Worm (Caenorhabditis elegans) whole organism, L4 larva: Measurements from ENCODE around the gene rap-1.

Experiments
- D1046.2 ChIP-seq: fragments of 200-800 bp; sonication (Bioruptor generic); IDR thresholded peaks from 2 replicates; pipeline ENCODE4 v1.3.6; 2022; ENCODE audit warnings: missing genetic modification characterization, missing compliant biosample characterization
- F10B5.3 ChIP-seq: sonication (generic microtip); optimal IDR thresholded peaks from 2 replicates; lab custom pipeline; 2016; ENCODE audit warnings: mild to moderate bottlenecking, missing genetic modification characterization, missing compliant biosample characterization
- F26F4.8 ChIP-seq: fragments of 200-800 bp; sonication (Bioruptor generic); conservative IDR thresholded peaks from 2 replicates; pipeline ENCODE4 v1.3.6; 2022; ENCODE audit warnings: missing genetic modification characterization, missing compliant biosample characterization
- F37D6.2 ChIP-seq: sonication (generic microtip); optimal IDR thresholded peaks from 2 replicates; lab custom pipeline; 2016; ENCODE audit warnings: mild to moderate bottlenecking, missing genetic modification characterization, missing compliant biosample characterization
- F44E2.7 ChIP-seq: fragments of 200-800 bp; sonication (Bioruptor generic); IDR thresholded peaks from 2 replicates; pipeline ENCODE4 v2.1.2; 2022; ENCODE audit warnings: missing genetic modification characterization, missing compliant biosample characterization
- T20F7.1 ChIP-seq: fragments of 200-800 bp; sonication (Bioruptor generic); optimal IDR thresholded peaks from 2 replicates; lab custom pipeline; 2018; ENCODE audit warnings: mild to moderate bottlenecking, missing genetic modification characterization, missing compliant biosample characterization
- T26A8.4 ChIP-seq: fragments of 200-800 bp; sonication (Bioruptor generic); IDR thresholded peaks from 2 replicates; pipeline ENCODE4 v1.3.6; 2022; ENCODE audit warnings: missing genetic modification characterization, missing compliant biosample characterization
- Y75B8A.6 ChIP-seq: fragments of 200-800 bp; sonication (Bioruptor generic); IDR thresholded peaks from 2 replicates; pipeline ENCODE4 v1.3.6; 2022; ENCODE audit warnings: missing genetic modification reagents, missing genetic modification characterization, missing compliant biosample characterization
- ZK546.5 ChIP-seq, 2 experiments: sonication (generic microtip); optimal IDR thresholded peaks; 2 replicates each; lab custom pipeline; 2017; ENCODE audit warnings: missing biosample characterization in 2 of 2, missing genetic modification characterization in 2 of 2
- aha-1 ChIP-seq: fragments of 150-350 bp; peaks from one replicate; lab custom pipeline; 2014; ENCODE audit warnings: missing biosample characterization, missing genetic modification characterization
- ama-1 ChIP-seq: fragments of 150-350 bp; optimal IDR thresholded peaks from 2 replicates; lab custom pipeline; 2014; ENCODE audit warnings: inconsistent platforms, mixed read lengths
- attf-4 ChIP-seq: sonication (generic microtip); optimal IDR thresholded peaks from 3 replicates; lab custom pipeline; 2017; ENCODE audit warnings: missing biosample characterization, missing genetic modification characterization
- ceh-44 ChIP-seq: fragments of 200-800 bp; sonication (Bioruptor generic); IDR thresholded peaks from 2 replicates; pipeline ENCODE4 v1.3.6; 2022; ENCODE audit warnings: missing genetic modification reagents, missing genetic modification characterization, missing compliant biosample characterization
- ceh-82 ChIP-seq: sonication (generic microtip); optimal IDR thresholded peaks from 2 replicates; lab custom pipeline; 2017; ENCODE audit warnings: missing biosample characterization, missing genetic modification characterization
- cey-2 ChIP-seq: sonication (generic microtip); optimal IDR thresholded peaks from 3 replicates; lab custom pipeline; 2017; ENCODE audit warnings: missing genetic modification characterization, mild to moderate bottlenecking, missing compliant biosample characterization, antibody characterized with exemption, borderline replicate concordance; ENCODE audit not compliant: insufficient read depth
- daf-16 ChIP-seq, 3 experiments: sonication (generic microtip); optimal IDR thresholded peaks; 2 replicates each; lab custom pipeline; 2016 to 2017; ENCODE audit warnings: missing genetic modification characterization in 3 of 3, missing genetic modification reagents in 3 of 3, mild to moderate bottlenecking in 2 of 3, missing compliant biosample characterization in 2 of 3, missing biosample characterization in 1 of 3, moderate library complexity in 1 of 3
- daf-8 ChIP-seq: fragments of 200-800 bp; sonication (Bioruptor generic); IDR thresholded peaks from 2 replicates; pipeline ENCODE4 v1.3.6; 2022; ENCODE audit warnings: missing genetic modification characterization, missing compliant biosample characterization
- dmd-6 ChIP-seq: fragments of 200-800 bp; sonication (Bioruptor generic); IDR thresholded peaks from 2 replicates; pipeline ENCODE4 v1.3.6; 2022; ENCODE audit warnings: missing genetic modification reagents, missing genetic modification characterization, missing compliant biosample characterization
- dmd-9 ChIP-seq: fragments of 200-800 bp; sonication (Bioruptor generic); IDR thresholded peaks from 2 replicates; pipeline ENCODE4 v1.3.6; 2022; ENCODE audit warnings: missing genetic modification reagents, missing genetic modification characterization, missing compliant biosample characterization
- egl-43 ChIP-seq: fragments of 200-800 bp; sonication (Bioruptor generic); IDR thresholded peaks from 2 replicates; pipeline ENCODE4 v1.3.6; 2022; ENCODE audit warnings: missing genetic modification reagents, missing genetic modification characterization, missing compliant biosample characterization
- fkh-10 ChIP-seq: fragments of 150-350 bp; optimal IDR thresholded peaks from 2 replicates; lab custom pipeline; 2014; ENCODE audit warnings: missing biosample characterization, missing genetic modification reagents, missing genetic modification characterization
- gei-8 ChIP-seq: fragments of 200-800 bp; sonication (Bioruptor generic); optimal IDR thresholded peaks from 2 replicates; lab custom pipeline; 2018; ENCODE audit warnings: mild to moderate bottlenecking, missing genetic modification characterization, missing compliant biosample characterization
- hlh-11 ChIP-seq: fragments of 200-800 bp; sonication (Bioruptor generic); optimal IDR thresholded peaks from 2 replicates; lab custom pipeline; 2018; ENCODE audit warnings: mild to moderate bottlenecking, missing genetic modification characterization, missing compliant biosample characterization
- hmg-1.1 ChIP-seq: fragments of 200-800 bp; sonication (Bioruptor generic); IDR thresholded peaks from 2 replicates; pipeline ENCODE4 v1.3.6; 2022; ENCODE audit warnings: missing genetic modification reagents, missing genetic modification characterization, missing compliant biosample characterization
- jun-1 ChIP-seq: fragments of 150-350 bp; optimal IDR thresholded peaks from 2 replicates; lab custom pipeline; 2014; ENCODE audit warnings: missing biosample characterization, missing genetic modification reagents, missing genetic modification characterization
- lin-15B ChIP-seq: fragments of 150-350 bp; sonication (generic microtip); optimal IDR thresholded peaks from 3 replicates; lab custom pipeline; 2014; ENCODE audit warnings: missing biosample characterization, missing genetic modification characterization
- lin-38 ChIP-seq: fragments of 200-800 bp; sonication (Bioruptor generic); IDR thresholded peaks from 2 replicates; pipeline ENCODE4 v1.3.6; 2022; ENCODE audit warnings: missing genetic modification reagents, missing genetic modification characterization, missing compliant biosample characterization
- mdl-1 ChIP-seq, 2 experiments: fragments of 150-350 bp in 1 of 2; sonication (generic microtip) in 1 of 2; optimal IDR thresholded peaks; 2 replicates each; lab custom pipeline; 2014 to 2017; ENCODE audit warnings: missing biosample characterization in 2 of 2, missing genetic modification characterization in 2 of 2
- mdt-29 ChIP-seq: fragments of 200-800 bp; sonication (Bioruptor generic); IDR thresholded peaks from 2 replicates; pipeline ENCODE4 v1.3.6; 2022; ENCODE audit warnings: missing genetic modification reagents, missing genetic modification characterization, missing compliant biosample characterization
- mep-1 ChIP-seq: fragments of 150-350 bp; sonication (generic microtip); optimal IDR thresholded peaks from 3 replicates; lab custom pipeline; 2014; ENCODE audit warnings: missing biosample characterization, missing genetic modification characterization
- mxl-2 ChIP-seq: fragments of 200-800 bp; sonication (Bioruptor generic); conservative IDR thresholded peaks from 2 replicates; pipeline ENCODE4 v1.3.6; 2022; ENCODE audit warnings: missing genetic modification reagents, missing genetic modification characterization, missing compliant biosample characterization
- mxl-3 ChIP-seq: fragments of 200-800 bp; sonication (Bioruptor generic); optimal IDR thresholded peaks from 2 replicates; lab custom pipeline; 2018; ENCODE audit warnings: mild to moderate bottlenecking, missing genetic modification characterization, missing compliant biosample characterization
- nhr-102 ChIP-seq: sonication (generic microtip); optimal IDR thresholded peaks from 2 replicates; lab custom pipeline; 2016; ENCODE audit warnings: mild to moderate bottlenecking, missing genetic modification characterization, moderate library complexity, missing compliant biosample characterization
- nhr-111 ChIP-seq: fragments of 200-800 bp; sonication (Bioruptor generic); optimal IDR thresholded peaks from 2 replicates; lab custom pipeline; 2018; ENCODE audit warnings: mild to moderate bottlenecking, missing genetic modification characterization, missing compliant biosample characterization
- nhr-237 ChIP-seq: sonication (generic microtip); optimal IDR thresholded peaks from 2 replicates; lab custom pipeline; 2017; ENCODE audit warnings: missing biosample characterization, missing genetic modification characterization
- nhr-28 ChIP-seq: fragments of 150-350 bp; optimal IDR thresholded peaks from 2 replicates; lab custom pipeline; 2014; ENCODE audit warnings: missing biosample characterization, missing genetic modification characterization
- nhr-42 ChIP-seq: fragments of 200-800 bp; sonication (Bioruptor generic); IDR thresholded peaks from 2 replicates; pipeline ENCODE4 v1.3.6; 2022; ENCODE audit warnings: missing genetic modification characterization, missing compliant biosample characterization
- nhr-76 ChIP-seq: fragments of 150-350 bp; optimal IDR thresholded peaks from 2 replicates; lab custom pipeline; 2014; ENCODE audit warnings: missing biosample characterization, missing genetic modification characterization
- nhr-77 ChIP-seq: fragments of 150-350 bp; optimal IDR thresholded peaks from 2 replicates; lab custom pipeline; 2014; ENCODE audit warnings: missing biosample characterization, missing genetic modification characterization
- php-3 ChIP-seq: fragments of 200-800 bp; sonication (Bioruptor generic); IDR thresholded peaks from 2 replicates; pipeline ENCODE4 v1.3.6; 2022; ENCODE audit warnings: missing genetic modification reagents, missing genetic modification characterization, missing compliant biosample characterization
- spr-1 ChIP-seq: sonication (generic microtip); optimal IDR thresholded peaks from 2 replicates; lab custom pipeline; 2016; ENCODE audit warnings: mild to moderate bottlenecking, missing genetic modification characterization, missing compliant biosample characterization
- unc-130 ChIP-seq: sonication (generic microtip); optimal IDR thresholded peaks from 2 replicates; lab custom pipeline; 2016; ENCODE audit warnings: missing genetic modification reagents, missing genetic modification characterization, missing compliant biosample characterization
- unc-62 ChIP-seq, 3 experiments: fragments of 150-350 bp in 1 of 3; sonication (generic microtip); optimal IDR thresholded peaks in 2 of 3; peaks in 1 of 3; 1 replicate in 1 of 3; 2 replicates in 2 of 3; lab custom pipeline; 2014 to 2017; ENCODE audit warnings: missing biosample characterization in 3 of 3, missing genetic modification characterization in 3 of 3, missing genetic modification reagents in 3 of 3, missing genotype in 1 of 3
- vab-7 ChIP-seq: fragments of 200-800 bp; sonication (Bioruptor generic); IDR thresholded peaks from 2 replicates; pipeline ENCODE4 v1.3.6; 2022; ENCODE audit warnings: missing genetic modification reagents, missing genetic modification characterization, missing compliant biosample characterization
- zfp-2 ChIP-seq: sonication (generic microtip); optimal IDR thresholded peaks from 2 replicates; lab custom pipeline; 2016; ENCODE audit warnings: mild to moderate bottlenecking, missing genetic modification characterization, missing compliant biosample characterization
- zip-2 ChIP-seq: fragments of 150-350 bp; optimal IDR thresholded peaks from 2 replicates; lab custom pipeline; 2014; ENCODE audit warnings: missing biosample characterization, missing genetic modification characterization
- ztf-11 ChIP-seq: fragments of 150-350 bp; optimal IDR thresholded peaks from 2 replicates; lab custom pipeline; 2014; ENCODE audit warnings: missing biosample characterization, missing genetic modification characterization
- ztf-7 ChIP-seq: fragments of 150-350 bp; optimal IDR thresholded peaks from 2 replicates; lab custom pipeline; 2014; ENCODE audit warnings: missing biosample characterization, missing genetic modification characterization

The rap-1 gene

DNA sequence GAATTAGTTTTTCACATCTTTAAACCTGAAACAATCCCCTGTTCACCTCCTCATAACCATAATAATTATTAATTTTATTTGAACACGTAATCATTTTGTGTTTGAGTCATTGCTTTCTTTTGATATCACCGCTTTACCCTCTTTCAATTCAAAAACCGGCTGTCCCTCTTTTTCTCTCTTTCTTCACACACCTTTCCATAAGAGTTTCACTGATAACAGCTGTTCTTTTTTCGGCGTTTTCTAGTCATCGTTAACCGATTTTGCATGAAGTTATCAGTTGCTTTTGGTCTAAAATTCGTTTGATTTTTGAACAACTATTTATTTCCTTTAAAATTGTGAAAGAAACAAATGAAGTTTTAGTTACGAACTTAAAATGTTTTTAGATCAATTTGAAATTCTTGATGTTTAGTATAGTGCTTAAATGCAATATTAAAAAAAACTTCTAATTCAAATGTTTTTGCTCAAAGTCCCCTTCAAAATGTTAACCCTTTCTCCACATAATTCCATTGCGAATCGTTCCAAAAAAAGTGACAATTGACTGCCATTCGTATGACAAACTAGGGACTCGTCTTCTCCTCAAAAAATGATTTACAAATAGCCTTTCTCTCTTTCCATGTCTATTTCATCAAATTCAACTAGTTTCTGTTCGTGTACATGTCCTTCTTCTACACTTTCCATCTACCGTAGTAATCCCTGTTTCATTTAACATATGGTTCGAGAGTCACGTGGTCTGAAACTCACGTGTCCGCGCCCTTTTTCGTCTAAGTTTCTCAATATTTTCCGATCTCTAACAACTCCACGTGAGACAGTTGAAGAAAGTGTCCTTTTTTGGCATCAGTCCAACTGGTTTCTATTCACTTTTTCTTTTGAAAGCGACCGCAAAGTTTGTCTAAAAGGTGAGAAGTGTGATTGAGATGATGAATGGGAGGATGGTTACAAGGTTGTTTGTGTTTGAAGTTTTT lies 30.7 kb upstream of the rap-1 start (continued):
- peak; percentile 60 for TF ChIP-seq T20F7.1 (GFP tag; lab: Kevin White, UChicago)
- TF ChIP-seq zfp-2 (tag; lab: Kevin White, UChicago) = no peak
- no peak for TF ChIP-seq daf-8 (GFP tag; lab: Robert Waterston, UW)
- TF ChIP-seq hmg-1.1 (GFP tag; lab: Robert Waterston, UW) = peak; percentile 45; the same call in 1 of the 2 replicates
- TF ChIP-seq nhr-76 (tag; lab: Kevin White, UChicago) = peak; percentile 15
- TF ChIP-seq ZK546.5 (tag; optimal IDR thresholded peaks at IDR 0.05; lab: Kevin White, UChicago) = no peak
- no peak for TF ChIP-seq daf-16 (GFP tag; optimal IDR thresholded peaks at IDR 0.05; lab: Kevin White, UChicago)
- no peak for TF ChIP-seq daf-16 (tag; optimal IDR thresholded peaks at IDR 0.05; lab: Kevin White, UChicago)
- TF ChIP-seq cey-2 (tag; lab: Kevin White, UChicago) = peak; percentile 91
- TF ChIP-seq unc-130 = no peak
- no peak for TF ChIP-seq aha-1 (tag; lab: Kevin White, UChicago)
- TF ChIP-seq nhr-111 (GFP tag; lab: Kevin White, UChicago) = no peak
- no peak for TF ChIP-seq spr-1 (tag; lab: Kevin White, UChicago)
- TF ChIP-seq Y75B8A.6 (GFP tag; lab: Robert Waterston, UW) = no peak
- peak; percentile 73; the same call in 1 of the 2 replicates for TF ChIP-seq mxl-2 (GFP tag; lab: Robert Waterston, UW)
- no peak for TF ChIP-seq F37D6.2
- TF ChIP-seq ztf-11 = no peak
- peak; percentile 73 for TF ChIP-seq mep-1 (tag; lab: Kevin White, UChicago)
- TF ChIP-seq mdl-1 (tag; optimal IDR thresholded peaks at IDR 0.05; lab: Kevin White, UChicago) = peak; percentile 73 to 97
- TF ChIP-seq gei-8 (GFP tag; lab: Kevin White, UChicago) = no peak
- no peak for TF ChIP-seq egl-43 (GFP tag; lab: Robert Waterston, UW)
- TF ChIP-seq zip-2 (tag; lab: Kevin White, UChicago) = no peak
- no peak for TF ChIP-seq fkh-10
- TF ChIP-seq lin-38 (GFP tag; lab: Robert Waterston, UW) = no peak
- TF ChIP-seq T26A8.4 (GFP tag; lab: Robert Waterston, UW) = no peak
- no peak for TF ChIP-seq ceh-82
- TF ChIP-seq nhr-102 (tag; lab: Kevin White, UChicago) = peak; percentile 40
- no peak for TF ChIP-seq D1046.2 (GFP tag; lab: Robert Waterston, UW)
- TF ChIP-seq attf-4 (tag; lab: Kevin White, UChicago) = no peak
- no peak for TF ChIP-seq ceh-44 (GFP tag; lab: Robert Waterston, UW)
- peak; percentile 59 for TF ChIP-seq nhr-77 (tag; lab: Kevin White, UChicago)
- peak; percentile 90 for TF ChIP-seq nhr-28 (tag; lab: Kevin White, UChicago)
- no peak for TF ChIP-seq nhr-237
- no peak for TF ChIP-seq vab-7 (GFP tag; lab: Robert Waterston, UW)

DNA sequence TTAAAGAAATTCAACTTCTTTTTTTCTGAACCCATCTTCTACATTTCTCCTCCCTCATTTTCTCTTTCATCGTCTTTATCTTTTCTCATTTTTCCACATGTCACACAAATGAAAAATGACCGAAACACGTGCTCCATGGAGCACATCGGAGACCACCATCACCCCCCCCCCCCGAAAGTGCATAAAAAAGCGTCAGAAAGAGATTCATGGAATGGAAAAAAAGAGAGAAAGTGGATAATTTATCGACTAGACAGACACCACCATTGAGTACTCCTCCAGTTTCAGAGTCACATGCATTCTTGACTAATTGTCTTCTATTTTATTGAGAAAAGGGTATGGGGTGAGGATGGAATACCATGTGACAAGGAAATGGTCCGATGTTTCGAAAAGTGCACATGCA lies 28.5 kb upstream of the rap-1 start:
- no peak for TF ChIP-seq nhr-237
- TF ChIP-seq dmd-9 (GFP tag; lab: Robert Waterston, UW) = no peak
- no peak for TF ChIP-seq dmd-6
- TF ChIP-seq mdt-29 (GFP tag; lab: Robert Waterston, UW) = no peak
- no peak for TF ChIP-seq mxl-3 (GFP tag; lab: Kevin White, UChicago)
- TF ChIP-seq ama-1 = no peak
- no peak for TF ChIP-seq nhr-28 (tag; lab: Kevin White, UChicago)
- no peak for TF ChIP-seq vab-7 (GFP tag; lab: Robert Waterston, UW)
- TF ChIP-seq mxl-2 (GFP tag; lab: Robert Waterston, UW) = no peak
- TF ChIP-seq hlh-11 (tag; lab: Kevin White, UChicago) = peak; percentile 63
- TF ChIP-seq F26F4.8 (GFP tag; lab: Robert Waterston, UW) = no peak
- TF ChIP-seq F10B5.3 = no peak
- TF ChIP-seq jun-1 (tag; lab: Kevin White, UChicago) = no peak
- no peak for TF ChIP-seq F44E2.7 (GFP tag; lab: Robert Waterston, UW)
- TF ChIP-seq ceh-44 (GFP tag; lab: Robert Waterston, UW) = no peak
- TF ChIP-seq mep-1 (tag; lab: Kevin White, UChicago) = peak; percentile 47
- peak in 1 of 2 experiments; percentile 97 for TF ChIP-seq unc-62 (GFP tag; optimal IDR thresholded peaks at IDR 0.05 in 1 of 2; lab: Kevin White, UChicago)
- no peak for TF ChIP-seq unc-62 (tag; optimal IDR thresholded peaks at IDR 0.05; lab: Kevin White, UChicago)
- no peak for TF ChIP-seq php-3
- no peak for TF ChIP-seq ztf-7 (tag; lab: Kevin White, UChicago)
- TF ChIP-seq mdl-1 (tag; optimal IDR thresholded peaks at IDR 0.05; lab: Kevin White, UChicago) = peak in 1 of 2 experiments; percentile 72
- no peak for TF ChIP-seq nhr-42 (GFP tag; lab: Robert Waterston, UW)
- TF ChIP-seq lin-15B (tag; lab: Kevin White, UChicago) = no peak
